Fruit fly (Drosophila melanogaster): ENCODE results near the gene CG1142.

dm6 chr3R:7499488-7499887, 25.9 kb upstream of the CG1142 start:
- TF ChIP-seq CG8478 (optimal IDR thresholded peaks at IDR 0.05) = no peak
- TF ChIP-seq CTCF (optimal IDR thresholded peaks at IDR 0.05) = no peak

Measured in S2 (cell line).